Worm (Caenorhabditis elegans) whole organism, mixed stage, embryonic: ENCODE results near the gene mfsd-13.2.
A peak's percentile ranks its signal among the peaks of the same experiment; 100 is the strongest.

ENCODE experiments used
- M03D4.4 ChIP-seq: sonication (generic microtip); optimal IDR thresholded peaks from 2 replicates; lab custom pipeline; 2017; ENCODE audit warnings: mild to moderate bottlenecking, missing genetic modification characterization, missing compliant biosample characterization
- bed-3 ChIP-seq: fragments of 200-800 bp; sonication (Bioruptor generic); optimal IDR thresholded peaks from 3 replicates; lab custom pipeline; 2018; ENCODE audit warnings: mild to moderate bottlenecking, missing genetic modification characterization, moderate library complexity, missing compliant biosample characterization
- blmp-1 ChIP-seq: fragments of 150-350 bp; optimal IDR thresholded peaks from 2 replicates; lab custom pipeline; 2014; ENCODE audit warnings: missing biosample characterization, missing genetic modification characterization
- ceh-39 ChIP-seq: fragments of 150-350 bp; optimal IDR thresholded peaks from 2 replicates; lab custom pipeline; 2014; ENCODE audit warnings: missing biosample characterization, missing genetic modification characterization
- ceh-43 ChIP-seq: fragments of 200-800 bp; sonication (Bioruptor generic); optimal IDR thresholded peaks from 2 replicates; lab custom pipeline; 2018; ENCODE audit warnings: mild to moderate bottlenecking, missing genetic modification characterization, moderate library complexity, missing compliant biosample characterization
- ceh-83 ChIP-seq: fragments of 200-800 bp; sonication (Bioruptor generic); optimal IDR thresholded peaks from 2 replicates; lab custom pipeline; 2018; ENCODE audit warnings: mild to moderate bottlenecking, missing genetic modification characterization, missing compliant biosample characterization
- ces-1 ChIP-seq: fragments of 150-350 bp; optimal IDR thresholded peaks from 2 replicates; lab custom pipeline; 2014; ENCODE audit warnings: missing biosample characterization, missing genetic modification reagents, missing genetic modification characterization
- cnd-1 ChIP-seq: fragments of 200-800 bp; sonication (Bioruptor generic); optimal IDR thresholded peaks from 2 replicates; lab custom pipeline; 2018; ENCODE audit warnings: mild to moderate bottlenecking, missing genetic modification characterization, missing compliant biosample characterization
- drap-1 ChIP-seq: fragments of 200-800 bp; sonication (Bioruptor generic); optimal IDR thresholded peaks from 3 replicates; lab custom pipeline; 2018; ENCODE audit warnings: mild to moderate bottlenecking, missing genetic modification characterization, missing compliant biosample characterization
- elt-1 ChIP-seq: sonication (generic microtip); optimal IDR thresholded peaks from 2 replicates; lab custom pipeline; 2017; ENCODE audit warnings: missing genetic modification characterization, mild to moderate bottlenecking, missing compliant biosample characterization, antibody characterized with exemption, moderate library complexity, borderline replicate concordance; ENCODE audit not compliant: insufficient read depth
- elt-3 ChIP-seq: fragments of 150-350 bp; optimal IDR thresholded peaks from 2 replicates; lab custom pipeline; 2014; ENCODE audit warnings: missing biosample characterization, missing genetic modification characterization
- ham-2 ChIP-seq: fragments of 200-800 bp; sonication (Bioruptor generic); optimal IDR thresholded peaks from 2 replicates; lab custom pipeline; 2018; ENCODE audit warnings: mild to moderate bottlenecking, missing genetic modification characterization, missing compliant biosample characterization
- hlh-1 ChIP-seq: fragments of 150-350 bp; optimal IDR thresholded peaks from 2 replicates; lab custom pipeline; 2014; ENCODE audit warnings: missing biosample characterization, missing genetic modification reagents, missing genetic modification characterization
- lin-13 ChIP-seq: fragments of 150-350 bp; optimal IDR thresholded peaks from 2 replicates; lab custom pipeline; 2014; ENCODE audit warnings: missing biosample characterization, missing genetic modification characterization
- lin-32 ChIP-seq: fragments of 200-800 bp; sonication (Bioruptor generic); optimal IDR thresholded peaks from 2 replicates; lab custom pipeline; 2018; ENCODE audit warnings: mild to moderate bottlenecking, missing genetic modification characterization, missing compliant biosample characterization
- lsy-2 ChIP-seq: fragments of 150-350 bp; optimal IDR thresholded peaks from 2 replicates; lab custom pipeline; 2014; ENCODE audit warnings: missing biosample characterization, missing genetic modification characterization
- mab-5 ChIP-seq: fragments of 150-350 bp; optimal IDR thresholded peaks from 2 replicates; lab custom pipeline; 2014; ENCODE audit warnings: missing biosample characterization, missing genetic modification characterization
- mep-1 ChIP-seq: fragments of 150-350 bp; optimal IDR thresholded peaks from 2 replicates; lab custom pipeline; 2017; ENCODE audit warnings: missing biosample characterization, missing genetic modification reagents, missing genetic modification characterization, inconsistent platforms
- mls-2 ChIP-seq: sonication (generic microtip); optimal IDR thresholded peaks from 2 replicates; lab custom pipeline; 2016; ENCODE audit warnings: mild to moderate bottlenecking, missing genetic modification characterization, moderate library complexity, missing compliant biosample characterization
- nhr-12 ChIP-seq: fragments of 150-350 bp; optimal IDR thresholded peaks from 2 replicates; lab custom pipeline; 2014; ENCODE audit warnings: missing biosample characterization, missing genetic modification characterization
- nhr-2 ChIP-seq: fragments of 150-350 bp; optimal IDR thresholded peaks from 2 replicates; lab custom pipeline; 2014; ENCODE audit warnings: missing biosample characterization, missing genetic modification characterization
- nhr-28 ChIP-seq: fragments of 150-350 bp; optimal IDR thresholded peaks from 2 replicates; lab custom pipeline; 2014; ENCODE audit warnings: missing biosample characterization, missing genetic modification characterization
- nhr-76 ChIP-seq: sonication (generic microtip); optimal IDR thresholded peaks from 2 replicates; lab custom pipeline; 2017; ENCODE audit warnings: missing biosample characterization, missing genetic modification characterization
- pha-4 ChIP-seq: fragments of 150-350 bp; optimal IDR thresholded peaks from 2 replicates; lab custom pipeline; 2018; ENCODE audit warnings: missing biosample characterization, missing genetic modification reagents, missing genetic modification characterization
- sem-2 ChIP-seq: fragments of 200-800 bp; sonication (Bioruptor generic); optimal IDR thresholded peaks from 2 replicates; lab custom pipeline; 2018; ENCODE audit warnings: mild to moderate bottlenecking, missing genetic modification characterization, missing compliant biosample characterization
- snpc-4 ChIP-seq: fragments of 150-350 bp; optimal IDR thresholded peaks from 2 replicates; lab custom pipeline; 2014; ENCODE audit warnings: missing biosample characterization, missing genetic modification characterization
- sptf-1 ChIP-seq: sonication (generic microtip); optimal IDR thresholded peaks from 2 replicates; lab custom pipeline; 2017; ENCODE audit warnings: mild to moderate bottlenecking, missing genetic modification characterization, moderate library complexity, missing compliant biosample characterization
- tbx-8 ChIP-seq: fragments of 200-800 bp; sonication (Bioruptor generic); optimal IDR thresholded peaks from 2 replicates; lab custom pipeline; 2018; ENCODE audit warnings: mild to moderate bottlenecking, missing genetic modification characterization, moderate library complexity, missing compliant biosample characterization
- unc-120 ChIP-seq: sonication (generic microtip); optimal IDR thresholded peaks from 2 replicates; lab custom pipeline; 2017; ENCODE audit warnings: missing genetic modification characterization, missing compliant biosample characterization; ENCODE audit not compliant: poor library complexity, severe bottlenecking
- unc-39 ChIP-seq: fragments of 150-350 bp; optimal IDR thresholded peaks from 2 replicates; lab custom pipeline; 2014; ENCODE audit warnings: missing biosample characterization, missing genetic modification characterization
- unc-62 ChIP-seq: fragments of 150-350 bp; optimal IDR thresholded peaks from 2 replicates; lab custom pipeline; 2014; ENCODE audit warnings: missing biosample characterization, missing genetic modification reagents, missing genetic modification characterization
- zip-8 ChIP-seq: fragments of 150-350 bp; optimal IDR thresholded peaks from 2 replicates; lab custom pipeline; 2014; ENCODE audit warnings: missing biosample characterization, missing genetic modification characterization
- ztf-11 ChIP-seq: fragments of 150-350 bp; optimal IDR thresholded peaks from 2 replicates; lab custom pipeline; 2014; ENCODE audit warnings: missing biosample characterization, missing genetic modification characterization

mfsd-13.2 gene

ce11 chrII:7176108-7176507, 10.5 kb upstream of the mfsd-13.2 start:
- TF ChIP-seq ces-1 (GFP tag; lab: Kevin White, UChicago) = peak; percentile 66
- TF ChIP-seq unc-39 = no peak

ce11 chrII:7174843-7175242, 9.2 kb upstream of the mfsd-13.2 start, which contains the start of gene glc-4:
glc-4 (minus strand) TSS chrII:7174943.
- TF ChIP-seq ceh-83 (GFP tag; lab: Kevin White, UChicago) (no peak), nhr-2 (tag; lab: Kevin White, UChicago) (no peak), lin-32 (GFP tag; lab: Kevin White, UChicago) (no peak), elt-3 (tag; lab: Kevin White, UChicago) (no peak), nhr-12 (tag; lab: Kevin White, UChicago) (no peak), pha-4 (tag; lab: Kevin White, UChicago) (no peak), nhr-28 (tag; lab: Kevin White, UChicago) (no peak), mab-5 (no peak), cnd-1 (tag; lab: Kevin White, UChicago) (no peak), blmp-1 (no peak), unc-62 (no peak), ztf-11 (tag; lab: Kevin White, UChicago) (no peak), mls-2 (no peak), bed-3 (no peak), lsy-2 (no peak), zip-8 (tag; lab: Kevin White, UChicago) (no peak), drap-1 (GFP tag; lab: Kevin White, UChicago) (no peak), snpc-4 (tag; lab: Kevin White, UChicago) (no peak), ceh-43 (GFP tag; lab: Kevin White, UChicago) (no peak)

ce11 chrII:7171305-7171998, 5.8 kb upstream of the mfsd-13.2 start, which contains the start of gene dyf-13:
dyf-13 (minus strand) TSS chrII:7171355.
- TF ChIP-seq M03D4.4 (tag; lab: Kevin White, UChicago) = no peak
- no peak for TF ChIP-seq nhr-12 (tag; lab: Kevin White, UChicago)
- no peak for TF ChIP-seq cnd-1 (tag; lab: Kevin White, UChicago)

- TF ChIP-seq ceh-39 (tag; lab: Kevin White, UChicago) (no peak), lsy-2 (no peak), elt-3 (tag; lab: Kevin White, UChicago) (no peak), sptf-1 (tag; lab: Kevin White, UChicago) (no peak), mep-1 (no peak), drap-1 (GFP tag; lab: Kevin White, UChicago) (no peak)
These were observed 3.1 kb upstream of the mfsd-13.2 start, which contains the start of gene col-36 for ce11 chrII:7168712-7169111. col-36 (minus strand) TSS chrII:7168812.

ce11 chrII:7166768-7167167, 1.1 kb upstream of the mfsd-13.2 start:
- no peak for TF ChIP-seq bed-3
- no peak for TF ChIP-seq tbx-8 (GFP tag; lab: Kevin White, UChicago)
- no peak for TF ChIP-seq ceh-39 (tag; lab: Kevin White, UChicago)
- no peak for TF ChIP-seq ceh-83 (GFP tag; lab: Kevin White, UChicago)
- TF ChIP-seq pha-4 (tag; lab: Kevin White, UChicago) = no peak
- no peak for TF ChIP-seq elt-1 (tag; lab: Kevin White, UChicago)
- no peak for TF ChIP-seq M03D4.4 (tag; lab: Kevin White, UChicago)
- no peak for TF ChIP-seq snpc-4 (tag; lab: Kevin White, UChicago)
- no peak for TF ChIP-seq ztf-11 (tag; lab: Kevin White, UChicago)
- no peak for TF ChIP-seq nhr-12 (tag; lab: Kevin White, UChicago)
- no peak for TF ChIP-seq sem-2 (GFP tag; lab: Kevin White, UChicago)
- no peak for TF ChIP-seq mep-1
- no peak for TF ChIP-seq nhr-28 (tag; lab: Kevin White, UChicago)
- no peak for TF ChIP-seq cnd-1 (tag; lab: Kevin White, UChicago)
- no peak for TF ChIP-seq ceh-43 (GFP tag; lab: Kevin White, UChicago)
- no peak for TF ChIP-seq zip-8 (tag; lab: Kevin White, UChicago)
- no peak for TF ChIP-seq sptf-1 (tag; lab: Kevin White, UChicago)

- no peak for TF ChIP-seq unc-62
- no peak for TF ChIP-seq unc-120
- no peak for TF ChIP-seq drap-1 (GFP tag; lab: Kevin White, UChicago)
- no peak for TF ChIP-seq mab-5
- TF ChIP-seq ceh-39 (tag; lab: Kevin White, UChicago) = no peak
- no peak for TF ChIP-seq tbx-8 (GFP tag; lab: Kevin White, UChicago)
- TF ChIP-seq ham-2 = no peak
- TF ChIP-seq unc-39 = no peak
- TF ChIP-seq nhr-12 (tag; lab: Kevin White, UChicago) = no peak
- TF ChIP-seq hlh-1 (tag; lab: Kevin White, UChicago) = no peak
- TF ChIP-seq M03D4.4 (tag; lab: Kevin White, UChicago) = no peak
- no peak for TF ChIP-seq nhr-76 (tag; lab: Kevin White, UChicago)
- no peak for TF ChIP-seq lsy-2
- no peak for TF ChIP-seq mep-1
- TF ChIP-seq lin-13 = no peak
- no peak for TF ChIP-seq pha-4 (tag; lab: Kevin White, UChicago)
- no peak for TF ChIP-seq elt-1 (tag; lab: Kevin White, UChicago)
- TF ChIP-seq zip-8 (tag; lab: Kevin White, UChicago) = no peak
- no peak for TF ChIP-seq ces-1 (GFP tag; lab: Kevin White, UChicago)
- no peak for TF ChIP-seq lin-32 (GFP tag; lab: Kevin White, UChicago)
These were observed 4.1 kb downstream of the mfsd-13.2 start, which contains the start of gene C27H5.12 for ce11 chrII:7161512-7161911. C27H5.12 (minus strand) TSS chrII:7161612.
